Worm (Caenorhabditis elegans) whole organism, L3 larva: ENCODE data around the gene dsb-1.

Experiments
- aly-2 ChIP-seq: fragments of 150-350 bp; optimal IDR thresholded peaks from 2 replicates; lab custom pipeline; 2014; ENCODE audit warnings: missing biosample characterization, missing genetic modification characterization
- ceh-82 ChIP-seq: fragments of 150-350 bp; optimal IDR thresholded peaks from 2 replicates; lab custom pipeline; 2014; ENCODE audit warnings: missing biosample characterization, missing genetic modification characterization
- egl-27 ChIP-seq: sonication (generic microtip); optimal IDR thresholded peaks from 4 replicates; lab custom pipeline; 2017; ENCODE audit warnings: missing biosample characterization, missing genetic modification reagents, missing genetic modification characterization
- elt-3 ChIP-seq, 3 experiments: fragments of 150-350 bp in 1 of 3; sonication (generic microtip) in 2 of 3; optimal IDR thresholded peaks; 2 replicates in 2 of 3; 4 replicates in 1 of 3; lab custom pipeline; 2014 to 2017; ENCODE audit warnings: missing biosample characterization in 3 of 3, missing genetic modification characterization in 3 of 3
- fkh-10 ChIP-seq: sonication (generic microtip); optimal IDR thresholded peaks from 2 replicates; lab custom pipeline; 2017; ENCODE audit warnings: missing biosample characterization, missing genetic modification reagents, missing genetic modification characterization
- fkh-2 ChIP-seq: fragments of 150-350 bp; optimal IDR thresholded peaks from 2 replicates; lab custom pipeline; 2014; ENCODE audit warnings: missing biosample characterization, missing genetic modification reagents, missing genetic modification characterization
- hmg-11 ChIP-seq: sonication (generic microtip); optimal IDR thresholded peaks from 2 replicates; lab custom pipeline; 2016; ENCODE audit warnings: missing genetic modification characterization, missing compliant biosample characterization
- nhr-12 ChIP-seq: fragments of 150-350 bp; optimal IDR thresholded peaks from 2 replicates; lab custom pipeline; 2014; ENCODE audit warnings: missing biosample characterization, missing genetic modification characterization
- nhr-25 ChIP-seq: sonication (generic microtip); optimal IDR thresholded peaks from 2 replicates; lab custom pipeline; 2017; ENCODE audit warnings: missing biosample characterization, missing genetic modification characterization
- nhr-76 ChIP-seq: fragments of 150-350 bp; sonication (generic microtip); optimal IDR thresholded peaks from 5 replicates; lab custom pipeline; 2014; ENCODE audit warnings: missing biosample characterization, missing genetic modification characterization
- unc-62 ChIP-seq: fragments of 150-350 bp; sonication (generic microtip); optimal IDR thresholded peaks from 4 replicates; lab custom pipeline; 2014; ENCODE audit warnings: missing biosample characterization, missing genetic modification reagents, missing genetic modification characterization
- ztf-11 ChIP-seq: fragments of 150-350 bp; optimal IDR thresholded peaks from 2 replicates; lab custom pipeline; 2014; ENCODE audit warnings: missing biosample characterization, missing genetic modification characterization

ce11 chrIV:12432340-12432739, 23.6 kb downstream of the dsb-1 start, which contains the start of gene clec-184:
- TF ChIP-seq nhr-76 (tag; lab: Kevin White, UChicago), result no peak
- no peak for TF ChIP-seq hmg-11 (tag; lab: Kevin White, UChicago)
- no peak for TF ChIP-seq unc-62 (GFP tag; lab: Kevin White, UChicago)
- TF ChIP-seq elt-3 (tag; optimal IDR thresholded peaks at IDR 0.05; lab: Kevin White, UChicago), result no peak
- TF ChIP-seq nhr-25 (tag; lab: Kevin White, UChicago), result no peak
- no peak for TF ChIP-seq aly-2
- TF ChIP-seq fkh-2 (tag; lab: Kevin White, UChicago), result no peak
- TF ChIP-seq nhr-12 (tag; lab: Kevin White, UChicago), result no peak
- TF ChIP-seq ztf-11 (tag; lab: Kevin White, UChicago), result no peak
- TF ChIP-seq egl-27, result no peak
- TF ChIP-seq fkh-10 (GFP tag; lab: Kevin White, UChicago), result no peak
- no peak for TF ChIP-seq ceh-82 (tag; lab: Kevin White, UChicago)
